Worm (Caenorhabditis elegans): ENCODE data around the gene Y82E9BL.12.

- TF ChIP-seq ztf-29 (GFP tag; IDR thresholded peaks at IDR 0.05) (no peak), tab-1 (GFP tag; IDR thresholded peaks at IDR 0.05) (no peak), ref-1 (GFP tag; conservative IDR thresholded peaks at IDR 0.05) (no peak)
Measured at ce11 chrIII:1311367-1311766, 2.4 kb downstream of the Y82E9BL.12 start.

Measured in whole organism, midembryonic.